Worm (Caenorhabditis elegans) whole organism, L3 larva: ENCODE results near the gene Y55B1BL.1.

Experiments used
- aly-2 ChIP-seq: fragments of 150-350 bp; optimal IDR thresholded peaks from 2 replicates; lab custom pipeline; 2014; ENCODE audit warnings: missing biosample characterization, missing genetic modification characterization
- fos-1 ChIP-seq: fragments of 150-350 bp; optimal IDR thresholded peaks from 2 replicates; lab custom pipeline; 2014; ENCODE audit warnings: missing biosample characterization, missing genetic modification characterization
- jun-1 ChIP-seq: fragments of 150-350 bp; optimal IDR thresholded peaks from 2 replicates; lab custom pipeline; 2014; ENCODE audit warnings: missing biosample characterization, missing genetic modification reagents, missing genetic modification characterization
- mml-1 ChIP-seq: fragments of 150-350 bp; sonication (generic microtip); optimal IDR thresholded peaks from 3 replicates; lab custom pipeline; 2014; ENCODE audit warnings: missing biosample characterization, missing genetic modification characterization
- nfya-1 ChIP-seq: sonication (generic microtip); optimal IDR thresholded peaks from 2 replicates; lab custom pipeline; 2017; ENCODE audit warnings: missing genetic modification characterization, mild to moderate bottlenecking, missing compliant biosample characterization, antibody characterized with exemption, moderate library complexity; ENCODE audit not compliant: insufficient read depth
- nhr-11 ChIP-seq: fragments of 150-350 bp; optimal IDR thresholded peaks from 2 replicates; lab custom pipeline; 2014; ENCODE audit warnings: missing biosample characterization, missing genetic modification characterization
- nhr-76 ChIP-seq: fragments of 150-350 bp; sonication (generic microtip); optimal IDR thresholded peaks from 5 replicates; lab custom pipeline; 2014; ENCODE audit warnings: missing biosample characterization, missing genetic modification characterization
- pqm-1 ChIP-seq: fragments of 150-350 bp; optimal IDR thresholded peaks from 2 replicates; lab custom pipeline; 2017; ENCODE audit warnings: missing biosample characterization, missing genetic modification characterization, inconsistent platforms
- skn-1 ChIP-seq: fragments of 150-350 bp; optimal IDR thresholded peaks from 2 replicates; lab custom pipeline; 2014; ENCODE audit warnings: missing biosample characterization, missing genetic modification characterization
- snpc-4 ChIP-seq: fragments of 150-350 bp; optimal IDR thresholded peaks from 2 replicates; lab custom pipeline; 2014; ENCODE audit warnings: missing biosample characterization, missing genetic modification characterization
- unc-62 ChIP-seq: fragments of 150-350 bp; sonication (generic microtip); optimal IDR thresholded peaks from 4 replicates; lab custom pipeline; 2014; ENCODE audit warnings: missing biosample characterization, missing genetic modification reagents, missing genetic modification characterization

DNA sequence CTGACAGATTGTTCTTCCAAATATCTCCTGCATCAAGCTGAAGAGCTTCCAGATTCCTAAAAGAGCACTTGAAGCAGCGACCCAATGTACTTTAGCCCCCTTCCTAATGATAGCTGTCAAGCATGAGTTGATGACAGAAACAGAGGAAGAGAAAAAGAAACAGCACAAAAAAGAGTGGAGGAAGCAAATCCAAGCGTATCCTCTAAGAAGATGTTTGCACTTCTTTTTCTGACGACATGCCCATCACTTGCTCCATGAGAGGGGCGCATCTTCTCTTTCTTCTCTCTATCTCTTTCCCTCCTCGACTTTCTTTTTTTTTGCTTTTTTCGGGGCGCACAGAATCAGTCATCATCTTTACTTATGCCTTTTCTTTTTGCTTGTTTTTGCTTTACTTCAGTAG, 41.9 kb upstream of the Y55B1BL.1 start:
- TF ChIP-seq pqm-1 (tag; lab: Kevin White, UChicago) (no peak), nhr-11 (tag; lab: Kevin White, UChicago) (no peak), aly-2 (tag; lab: Kevin White, UChicago) (no peak), fos-1 (no peak), mml-1 (tag; lab: Kevin White, UChicago) (no peak), snpc-4 (tag; lab: Kevin White, UChicago) (no peak), nfya-1 (tag; lab: Kevin White, UChicago) (peak; percentile 34), nhr-76 (tag; lab: Kevin White, UChicago) (no peak), unc-62 (GFP tag; lab: Kevin White, UChicago) (no peak), jun-1 (tag; lab: Kevin White, UChicago) (no peak), skn-1 (tag; lab: Kevin White, UChicago) (no peak)
